Worm (Caenorhabditis elegans): Measurements from ENCODE around the gene ptr-24.

Gene ptr-24

DNA sequence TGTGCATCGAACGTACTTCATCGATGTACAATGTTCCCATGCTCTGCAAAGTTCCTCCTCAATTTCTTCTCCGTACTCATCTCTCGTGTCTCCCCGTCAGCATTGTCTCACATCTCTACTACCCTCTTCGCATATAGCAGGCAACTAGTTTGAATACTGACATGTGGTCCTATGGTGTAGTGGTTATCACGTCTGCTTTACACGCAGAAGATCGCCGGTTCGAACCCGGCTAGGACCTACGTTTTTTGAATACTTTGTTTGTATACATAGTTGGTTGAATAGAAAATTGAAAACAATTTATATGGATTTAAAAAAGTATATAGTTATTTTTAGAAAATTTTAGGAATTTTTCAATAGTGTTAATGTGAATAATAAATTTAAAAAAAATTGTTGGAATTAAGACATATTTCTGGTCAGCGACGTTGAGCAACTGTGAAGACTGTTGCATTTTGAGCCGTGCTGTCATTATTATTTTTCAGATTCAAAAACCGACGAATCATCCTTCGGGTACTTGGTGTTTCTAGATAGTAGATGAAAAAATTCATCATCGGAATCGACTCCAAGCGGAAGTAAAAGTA is 30.9 kb upstream of the ptr-24 start (continued):
- TF ChIP-seq lsy-2 (tag; optimal IDR thresholded peaks at IDR 0.05) = peak in 1 of 2 experiments; percentile 58
- TF ChIP-seq nhr-237 (tag; optimal IDR thresholded peaks at IDR 0.05) = no peak
- no peak for TF ChIP-seq C34F6.9 (tag; optimal IDR thresholded peaks at IDR 0.05)

DNA sequence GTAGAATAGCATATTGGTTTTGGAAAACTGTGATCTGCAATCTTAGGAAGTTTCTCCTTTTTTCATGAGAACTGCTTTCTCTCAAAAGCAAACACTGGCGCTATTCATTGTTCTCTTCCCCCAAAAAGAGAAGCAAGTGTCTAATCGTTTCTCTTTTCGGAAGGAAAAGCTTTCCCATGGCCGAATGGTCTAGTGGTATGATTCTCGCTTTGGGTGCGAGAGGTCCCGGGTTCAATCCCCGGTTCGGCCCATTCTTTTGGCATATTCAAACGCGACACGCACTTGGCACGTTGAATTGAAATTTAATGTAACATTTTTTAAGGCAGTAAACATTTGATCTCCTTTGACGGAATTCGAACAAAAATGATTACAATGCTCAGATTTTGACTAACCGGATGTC is 30.0 kb upstream of the ptr-24 start:
- TF ChIP-seq unc-55 (GFP tag; optimal IDR thresholded peaks at IDR 0.05) (peak; percentile 14), dmd-4 (tag; optimal IDR thresholded peaks at IDR 0.05) (no peak)

DNA sequence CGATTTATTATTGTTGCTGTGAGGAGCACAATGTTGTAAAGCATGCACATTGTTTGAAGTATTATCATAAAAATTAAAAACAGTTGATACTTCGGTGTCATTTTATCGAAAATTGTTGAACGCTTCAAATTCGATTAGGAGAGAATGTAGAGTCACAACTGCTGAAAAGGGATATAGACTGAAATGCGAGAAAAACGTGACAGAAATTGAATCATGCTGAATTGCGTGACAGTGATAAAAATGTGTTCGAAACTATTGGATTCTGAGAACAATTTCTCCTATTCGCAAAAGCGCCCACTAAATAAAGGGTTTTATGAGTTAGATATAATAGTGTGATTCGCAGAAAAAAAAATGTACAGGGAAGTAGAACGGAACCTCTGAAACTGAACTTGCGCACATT is 29.1 kb upstream of the ptr-24 start, which contains the start of gene srxa-8:
Gene srxa-8, minus strand, starts transcription at position 101 of the 400 bp plus-strand sequence.
- no peak for TF ChIP-seq sma-3 (GFP tag; optimal IDR thresholded peaks at IDR 0.05)
- TF ChIP-seq nhr-12 (tag; optimal IDR thresholded peaks at IDR 0.05) = no peak
- no peak for TF ChIP-seq elt-3 (tag; optimal IDR thresholded peaks at IDR 0.05)
- TF ChIP-seq Y55F3AM.14 (GFP tag; optimal IDR thresholded peaks at IDR 0.05) = no peak
- no peak for TF ChIP-seq peb-1 (tag; optimal IDR thresholded peaks at IDR 0.05)
- no peak for TF ChIP-seq F13H6.1 (tag; optimal IDR thresholded peaks at IDR 0.05)
- TF ChIP-seq blmp-1 (tag; optimal IDR thresholded peaks at IDR 0.05; ENCODE audit: insufficient read depth) = no peak
- no peak for TF ChIP-seq egl-27 (tag; optimal IDR thresholded peaks at IDR 0.05)
- no peak for TF ChIP-seq C34F6.9 (tag; optimal IDR thresholded peaks at IDR 0.05)
- no peak for TF ChIP-seq ZK546.5 (tag; optimal IDR thresholded peaks at IDR 0.05)
- no peak for TF ChIP-seq ama-1 (optimal IDR thresholded peaks at IDR 0.05)
- no peak for TF ChIP-seq mbf-1 (tag; optimal IDR thresholded peaks at IDR 0.05)
- TF ChIP-seq unc-62 (GFP tag; optimal IDR thresholded peaks at IDR 0.05) = no peak

DNA sequence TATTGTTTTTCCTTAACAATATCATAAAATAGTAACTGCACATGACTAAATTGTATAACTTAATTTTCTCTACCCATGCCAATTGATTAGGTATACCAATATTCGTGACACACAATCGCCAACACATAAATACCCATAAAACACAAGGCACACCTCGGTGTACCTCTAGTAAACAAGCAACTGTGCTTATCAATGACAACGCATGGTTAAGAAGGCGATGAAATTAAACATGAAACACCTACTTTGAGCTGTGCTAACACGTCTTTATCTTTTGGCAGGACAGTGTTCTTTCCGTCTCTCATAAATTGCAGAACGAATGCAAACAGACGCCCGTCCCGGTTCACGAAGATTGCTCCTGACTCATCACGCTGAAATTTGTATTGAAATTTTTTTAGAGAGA is 27.1 kb upstream of the ptr-24 start:
- no peak for TF ChIP-seq ceh-82 (tag; optimal IDR thresholded peaks at IDR 0.05)
- TF ChIP-seq fos-1 (tag; optimal IDR thresholded peaks at IDR 0.05) = peak; percentile 96
- peak; percentile 14 for TF ChIP-seq nhr-129 (tag; optimal IDR thresholded peaks at IDR 0.05)
- TF ChIP-seq gmeb-1 (tag; optimal IDR thresholded peaks at IDR 0.05) = peak; percentile 53
- no peak for TF ChIP-seq unc-62 (GFP tag; optimal IDR thresholded peaks at IDR 0.05)
- TF ChIP-seq R02D3.7 (tag; optimal IDR thresholded peaks at IDR 0.05) = no peak
- TF ChIP-seq sma-9 (GFP tag; optimal IDR thresholded peaks at IDR 0.05) = peak; percentile 73
- no peak for TF ChIP-seq sma-9 (tag; optimal IDR thresholded peaks at IDR 0.05)
- peak; percentile 11 for TF ChIP-seq sma-3 (GFP tag; optimal IDR thresholded peaks at IDR 0.05)
- no peak for TF ChIP-seq mbf-1 (tag; optimal IDR thresholded peaks at IDR 0.05)
- TF ChIP-seq blmp-1 (tag; optimal IDR thresholded peaks at IDR 0.05; ENCODE audit: insufficient read depth) = no peak
- peak in 1 of 2 experiments; percentile 1 for TF ChIP-seq lsy-2 (tag; optimal IDR thresholded peaks at IDR 0.05)
- no peak for TF ChIP-seq nhr-23 (tag; optimal IDR thresholded peaks at IDR 0.05)
- no peak for TF ChIP-seq ZK546.5 (tag; optimal IDR thresholded peaks at IDR 0.05)
- no peak for TF ChIP-seq nhr-77 (tag; optimal IDR thresholded peaks at IDR 0.05)
- peak; percentile 21 for TF ChIP-seq F13H6.1 (tag; optimal IDR thresholded peaks at IDR 0.05)
- TF ChIP-seq Y55F3AM.14 (GFP tag; optimal IDR thresholded peaks at IDR 0.05) = no peak
- TF ChIP-seq crh-2 (tag; optimal IDR thresholded peaks at IDR 0.05) = peak; percentile 83

DNA sequence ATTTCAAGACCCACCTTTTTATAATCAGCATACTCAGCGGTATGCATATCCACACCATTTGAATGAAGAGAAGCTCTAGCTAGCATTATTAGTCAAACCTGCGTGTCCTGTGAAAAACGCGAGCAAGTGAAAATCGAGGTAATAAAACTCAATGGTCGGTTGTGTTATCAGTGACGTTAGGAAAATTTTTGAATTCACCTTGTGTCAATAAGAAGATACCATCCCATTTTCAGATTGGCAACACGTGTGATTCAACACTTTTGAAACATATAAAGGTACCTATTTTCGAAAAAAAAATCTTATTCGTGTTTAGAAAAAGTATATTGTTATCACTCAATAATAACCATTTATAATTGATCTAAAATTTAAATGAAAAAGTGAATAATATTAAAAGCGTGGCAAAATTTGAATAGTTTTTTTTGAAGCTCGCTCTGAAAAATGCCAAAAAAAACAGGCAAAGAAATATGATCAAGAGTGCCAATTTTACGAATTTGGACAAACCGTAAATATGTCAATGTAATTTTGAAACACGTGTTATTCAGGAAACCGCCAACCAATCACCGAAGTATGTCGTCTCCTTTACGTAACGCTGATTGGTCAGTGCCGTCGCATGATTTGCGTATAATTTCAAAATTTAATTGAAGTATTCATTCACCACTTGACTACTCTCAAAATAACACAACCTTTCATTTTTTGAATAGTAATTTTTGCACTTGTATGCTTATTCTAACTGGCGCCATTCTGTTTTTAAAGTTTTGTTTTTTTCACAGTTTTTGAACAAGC is 26.0 kb upstream of the ptr-24 start, which contains the start of gene F46G10.1:
Gene F46G10.1, minus strand, starts transcription at position 115 of the 783 bp plus-strand sequence.
- TF ChIP-seq fos-1 (tag; optimal IDR thresholded peaks at IDR 0.05) (peak; percentile 86), crh-2 (tag; optimal IDR thresholded peaks at IDR 0.05) (peak; percentile 45), sma-9 (GFP tag; optimal IDR thresholded peaks at IDR 0.05) (peak; percentile 49), sma-9 (tag; optimal IDR thresholded peaks at IDR 0.05) (no peak), sem-4 (tag; optimal IDR thresholded peaks at IDR 0.05) (no peak)

DNA sequence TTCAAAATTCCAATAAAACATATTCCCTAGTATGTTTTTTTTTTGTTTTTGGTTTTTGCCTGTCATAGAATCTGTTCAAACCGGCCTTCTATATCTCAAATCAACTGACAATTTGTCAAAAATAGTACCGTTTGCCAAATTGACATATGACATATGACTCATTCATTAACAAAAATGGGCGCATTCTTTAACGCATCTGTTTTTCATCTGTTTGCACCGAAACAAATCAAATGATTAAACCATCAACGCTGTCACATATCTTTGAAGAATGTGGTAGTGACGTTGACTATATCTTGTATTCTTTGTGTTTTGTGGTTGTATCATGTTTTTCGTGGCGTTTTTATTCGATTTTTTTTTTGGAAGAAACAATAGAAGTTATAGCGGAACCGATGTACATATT is 22.7 kb upstream of the ptr-24 start:
- TF ChIP-seq fos-1 (tag; optimal IDR thresholded peaks at IDR 0.05) = peak; percentile 2
- no peak for TF ChIP-seq nhr-12 (tag; optimal IDR thresholded peaks at IDR 0.05)
- TF ChIP-seq sma-3 (GFP tag; optimal IDR thresholded peaks at IDR 0.05) = peak; percentile 76
- TF ChIP-seq sma-9 (GFP tag; optimal IDR thresholded peaks at IDR 0.05) = peak; percentile 59
- TF ChIP-seq sma-9 (tag; optimal IDR thresholded peaks at IDR 0.05) = no peak
- TF ChIP-seq mdl-1 (tag; optimal IDR thresholded peaks at IDR 0.05) = no peak
- TF ChIP-seq nhr-21 (tag; optimal IDR thresholded peaks at IDR 0.05) = peak; percentile 33
- TF ChIP-seq nhr-25 (tag; optimal IDR thresholded peaks at IDR 0.05) = peak; percentile 77
- TF ChIP-seq mab-5 (tag; optimal IDR thresholded peaks at IDR 0.05) = peak; percentile 23
